Worm (Caenorhabditis elegans) whole organism, L2 larva: ENCODE data around the gene W07G4.1.

Experiments used
- egl-27 ChIP-seq: sonication (generic microtip); optimal IDR thresholded peaks from 3 replicates; lab custom pipeline; 2017; ENCODE audit warnings: missing biosample characterization, missing genetic modification reagents, missing genetic modification characterization
- nhr-237 ChIP-seq: fragments of 150-350 bp; optimal IDR thresholded peaks from 2 replicates; lab custom pipeline; 2014; ENCODE audit warnings: missing biosample characterization, missing genetic modification characterization
- unc-39 ChIP-seq: fragments of 150-350 bp; optimal IDR thresholded peaks from 2 replicates; lab custom pipeline; 2014; ENCODE audit warnings: missing biosample characterization, missing genetic modification characterization
- zag-1 ChIP-seq: fragments of 150-350 bp; optimal IDR thresholded peaks from 2 replicates; lab custom pipeline; 2014; ENCODE audit warnings: missing biosample characterization, missing genetic modification characterization

ce11 chrV:13047574-13048030 lies 14.3 kb downstream of the W07G4.1 start, which contains the start of gene W07G4.5:
- no peak for TF ChIP-seq nhr-237 (tag; lab: Kevin White, UChicago)
- TF ChIP-seq zag-1 (tag; lab: Kevin White, UChicago) = no peak
- no peak for TF ChIP-seq egl-27 (tag; lab: Kevin White, UChicago)
- TF ChIP-seq unc-39 (tag; lab: Kevin White, UChicago) = no peak
